Worm (Caenorhabditis elegans) whole organism, L2 larva: ENCODE data around the gene ifet-1.

Experiments
- C34F6.9 ChIP-seq: fragments of 150-350 bp; optimal IDR thresholded peaks from 2 replicates; lab custom pipeline; 2014; ENCODE audit warnings: missing biosample characterization, missing genetic modification characterization
- ZK546.5 ChIP-seq: sonication (generic microtip); optimal IDR thresholded peaks from 2 replicates; lab custom pipeline; 2017; ENCODE audit warnings: missing biosample characterization, missing genetic modification characterization
- egl-27 ChIP-seq: sonication (generic microtip); optimal IDR thresholded peaks from 3 replicates; lab custom pipeline; 2017; ENCODE audit warnings: missing biosample characterization, missing genetic modification reagents, missing genetic modification characterization
- lin-39 ChIP-seq: fragments of 150-350 bp; optimal IDR thresholded peaks from 2 replicates; lab custom pipeline; 2014; ENCODE audit warnings: missing biosample characterization, missing genetic modification reagents, missing genetic modification characterization
- nhr-129 ChIP-seq: fragments of 150-350 bp; optimal IDR thresholded peaks from 2 replicates; lab custom pipeline; 2014; ENCODE audit warnings: missing biosample characterization, missing genetic modification characterization
- nhr-237 ChIP-seq: fragments of 150-350 bp; optimal IDR thresholded peaks from 2 replicates; lab custom pipeline; 2014; ENCODE audit warnings: missing biosample characterization, missing genetic modification characterization
- nhr-77 ChIP-seq: fragments of 150-350 bp; optimal IDR thresholded peaks from 2 replicates; lab custom pipeline; 2014; ENCODE audit warnings: missing biosample characterization, missing genetic modification characterization
- unc-62 ChIP-seq: fragments of 150-350 bp; optimal IDR thresholded peaks from 2 replicates; lab custom pipeline; 2014; ENCODE audit warnings: missing biosample characterization, missing genetic modification reagents, missing genetic modification characterization

- TF ChIP-seq lin-39 (tag; lab: Kevin White, UChicago) (no peak), egl-27 (no peak), nhr-129 (tag; lab: Kevin White, UChicago) (no peak), unc-62 (GFP tag; lab: Kevin White, UChicago) (no peak), nhr-237 (tag; lab: Kevin White, UChicago) (no peak), nhr-77 (tag; lab: Kevin White, UChicago) (no peak), ZK546.5 (tag; lab: Kevin White, UChicago) (no peak), C34F6.9 (tag; lab: Kevin White, UChicago) (no peak)
Observed at ce11 chrIII:4441781-4442180, 33.2 kb downstream of the ifet-1 start, which contains the start of gene nex-3.
